Worm (Caenorhabditis elegans): ENCODE results near the gene gcy-31.

ce11 chrX:2447214-2447613 lies 19.9 kb upstream of the gcy-31 start:
- TF ChIP-seq ama-1 (optimal IDR thresholded peaks at IDR 0.05) (no peak), aly-2 (tag; optimal IDR thresholded peaks at IDR 0.05) (no peak), tbx-2 (tag; optimal IDR thresholded peaks at IDR 0.05) (no peak)
